Fruit fly (Drosophila melanogaster) whole organism, embryonic: ENCODE data around the gene Kpc1.

Experiments
- ATbp ChIP-seq: fragments of 200-800 bp; sonication (Bioruptor generic); optimal IDR thresholded peaks from 2 replicates; lab custom pipeline; 2017; ENCODE audit warnings: missing biosample characterization, mild to moderate bottlenecking, missing genetic modification characterization, missing genetic modification reagents
- Asciz ChIP-seq: fragments of 200-800 bp; sonication (Bioruptor generic); optimal IDR thresholded peaks from 2 replicates; lab custom pipeline; 2017; ENCODE audit warnings: missing biosample characterization, mild to moderate bottlenecking, missing genetic modification characterization, missing genetic modification reagents
- Awh ChIP-seq: fragments of 200-800 bp; sonication (Bioruptor generic); IDR thresholded peaks from 2 replicates; pipeline ENCODE4, ENCODE4 v1.3.6; 2022; ENCODE audit warnings: missing biosample characterization, missing genetic modification characterization
- CG10366 ChIP-seq: fragments of 200-800 bp; sonication (Bioruptor generic); IDR thresholded peaks from 2 replicates; pipeline ENCODE4 v1.3.6; 2022; ENCODE audit warnings: missing biosample characterization, missing genetic modification characterization
- CG10654 ChIP-seq: fragments of 200-800 bp; sonication (Bioruptor generic); optimal IDR thresholded peaks from 2 replicates; lab custom pipeline; 2016; ENCODE audit warnings: missing biosample characterization, missing genetic modification characterization
- CG15269 ChIP-seq: fragments of 200-800 bp; sonication (Bioruptor generic); optimal IDR thresholded peaks from 2 replicates; lab custom pipeline; 2018; ENCODE audit warnings: missing biosample characterization, mild to moderate bottlenecking, missing genetic modification characterization, moderate library complexity
- CG1529 ChIP-seq: fragments of 200-800 bp; sonication (Bioruptor generic); optimal IDR thresholded peaks from 3 replicates; lab custom pipeline; 2018; ENCODE audit warnings: missing biosample characterization, missing genetic modification characterization
- CG17328 ChIP-seq: fragments of 200-800 bp; sonication (Bioruptor generic); IDR thresholded peaks from 2 replicates; pipeline ENCODE4 v1.3.6; 2022; ENCODE audit warnings: missing biosample characterization, missing genetic modification characterization
- CG2678 ChIP-seq: fragments of 200-800 bp; sonication (Bioruptor generic); optimal IDR thresholded peaks from 3 replicates; lab custom pipeline; 2019; ENCODE audit warnings: missing biosample characterization, mild to moderate bottlenecking, missing genetic modification characterization, moderate library complexity
- CG2889 ChIP-seq: fragments of 200-800 bp; sonication (Bioruptor generic); IDR thresholded peaks from 3 replicates; pipeline ENCODE4 v1.3.6; 2022; ENCODE audit warnings: missing biosample characterization, missing genetic modification characterization
- CG32532 ChIP-seq: fragments of 200-800 bp; sonication (Bioruptor generic); IDR thresholded peaks from 2 replicates; pipeline ENCODE4 v1.3.6; 2022; ENCODE audit warnings: missing biosample characterization, missing genetic modification characterization
- CG3281 ChIP-seq: fragments of 200-800 bp; sonication (Bioruptor generic); optimal IDR thresholded peaks from 3 replicates; lab custom pipeline; 2017; ENCODE audit warnings: missing biosample characterization, mild to moderate bottlenecking, missing genetic modification characterization
- CG3407 ChIP-seq: fragments of 200-800 bp; sonication (Bioruptor generic); optimal IDR thresholded peaks from 2 replicates; lab custom pipeline; 2018; ENCODE audit warnings: missing biosample characterization, mild to moderate bottlenecking, missing genetic modification characterization
- CG34422 ChIP-seq: fragments of 200-800 bp; sonication (Bioruptor generic); IDR thresholded peaks from 3 replicates; pipeline ENCODE4 v1.3.6; 2022; ENCODE audit warnings: missing biosample characterization, missing genetic modification characterization
- CG6813 ChIP-seq: fragments of 200-800 bp; sonication (Bioruptor generic); optimal IDR thresholded peaks from 2 replicates; lab custom pipeline; 2017; ENCODE audit warnings: missing biosample characterization, missing genetic modification characterization, mild to moderate bottlenecking, moderate library complexity, missing genetic modification reagents
- CG8388 ChIP-seq: fragments of 200-800 bp; sonication (Bioruptor generic); optimal IDR thresholded peaks from 2 replicates; lab custom pipeline; 2019; ENCODE audit warnings: missing biosample characterization, mild to moderate bottlenecking, missing genetic modification characterization, moderate library complexity
- CG9437 ChIP-seq: fragments of 200-800 bp; sonication (Bioruptor generic); optimal IDR thresholded peaks from 2 replicates; lab custom pipeline; 2018; ENCODE audit warnings: missing biosample characterization, mild to moderate bottlenecking, missing genetic modification characterization
- CG9797 ChIP-seq: fragments of 200-800 bp; sonication (Bioruptor generic); optimal IDR thresholded peaks from 3 replicates; lab custom pipeline; 2018; ENCODE audit warnings: missing biosample characterization, mild to moderate bottlenecking, missing genetic modification characterization
- CoRest ChIP-seq: fragments of 200-800 bp; sonication (Bioruptor generic); optimal IDR thresholded peaks from 3 replicates; lab custom pipeline; 2018; ENCODE audit warnings: missing biosample characterization, mild to moderate bottlenecking, missing genetic modification characterization, moderate library complexity
- Dbx ChIP-seq: fragments of 200-800 bp; sonication (Bioruptor generic); IDR thresholded peaks from 3 replicates; pipeline ENCODE4 v1.3.6; 2022; ENCODE audit warnings: missing biosample characterization, missing genetic modification characterization
- Dp ChIP-seq: fragments of 200-800 bp; sonication (Bioruptor generic); optimal IDR thresholded peaks from 2 replicates; lab custom pipeline; 2018; ENCODE audit warnings: missing biosample characterization, mild to moderate bottlenecking, missing genetic modification characterization, moderate library complexity
- Fer1 ChIP-seq: fragments of 200-800 bp; sonication (Bioruptor generic); optimal IDR thresholded peaks from 2 replicates; lab custom pipeline; 2017; ENCODE audit warnings: missing biosample characterization, mild to moderate bottlenecking, missing genetic modification characterization
- HHEX ChIP-seq: fragments of 200-800 bp; sonication (Bioruptor generic); optimal IDR thresholded peaks from 3 replicates; lab custom pipeline; 2017; ENCODE audit warnings: missing biosample characterization, mild to moderate bottlenecking, missing genetic modification characterization, missing genetic modification reagents
- Hmx ChIP-seq: fragments of 200-800 bp; sonication (Bioruptor generic); optimal IDR thresholded peaks from 2 replicates; lab custom pipeline; 2016; ENCODE audit warnings: missing biosample characterization, missing genetic modification characterization
- Hr3 ChIP-seq: fragments of 200-800 bp; sonication (Bioruptor generic); optimal IDR thresholded peaks from 3 replicates; lab custom pipeline; 2016; ENCODE audit warnings: missing biosample characterization, missing genetic modification characterization
- Hr51 ChIP-seq, 2 experiments: fragments of 200-800 bp; sonication (Bioruptor generic); optimal IDR thresholded peaks; 2 replicates in 1 of 2; 3 replicates in 1 of 2; lab custom pipeline; 2016 to 2018; ENCODE audit warnings: missing biosample characterization in 2 of 2, missing genetic modification characterization in 2 of 2, mild to moderate bottlenecking in 1 of 2, moderate library complexity in 1 of 2
- Hr78 ChIP-seq, 2 experiments: fragments of 200-800 bp in 1 of 2; fragments of >200 bp in 1 of 2; sonication (Bioruptor generic) in 1 of 2; optimal IDR thresholded peaks; 2 replicates each; lab custom pipeline; 2017 to 2019; ENCODE audit warnings: missing biosample characterization in 2 of 2, missing genetic modification characterization in 2 of 2, mild to moderate bottlenecking in 1 of 2, moderate library complexity in 1 of 2
- Jarid2 ChIP-seq: fragments of 200-800 bp; sonication (Bioruptor generic); optimal IDR thresholded peaks from 3 replicates; lab custom pipeline; 2017; ENCODE audit warnings: mild to moderate bottlenecking, missing biosample characterization, missing genetic modification reagents, missing genetic modification characterization
- Neu2 ChIP-seq: fragments of 200-800 bp; sonication (Bioruptor generic); optimal IDR thresholded peaks from 3 replicates; lab custom pipeline; 2016; ENCODE audit warnings: missing biosample characterization, missing genetic modification characterization, borderline replicate concordance
- Xbp1 ChIP-seq: fragments of 200-800 bp; sonication (Bioruptor generic); optimal IDR thresholded peaks from 3 replicates; lab custom pipeline; 2016; ENCODE audit warnings: missing biosample characterization, mild to moderate bottlenecking, missing genetic modification characterization
- ap ChIP-seq: fragments of 200-800 bp; sonication (Bioruptor generic); IDR thresholded peaks from 2 replicates; pipeline ENCODE4 v1.3.6; 2022; ENCODE audit warnings: missing biosample characterization, missing genetic modification characterization
- br ChIP-seq: fragments of >200 bp; optimal IDR thresholded peaks from 2 replicates; lab custom pipeline; 2017
- cad ChIP-seq: fragments of >200 bp; optimal IDR thresholded peaks from 2 replicates; lab custom pipeline; 2017; ENCODE audit warnings: missing biosample characterization, missing genetic modification characterization
- chm ChIP-seq: fragments of 200-800 bp; sonication (Bioruptor generic); IDR thresholded peaks from 2 replicates; pipeline ENCODE4 v1.3.6; 2022; ENCODE audit warnings: missing biosample characterization, missing genetic modification characterization
- ci ChIP-seq: fragments of 200-800 bp; sonication (Bioruptor generic); IDR thresholded peaks from 3 replicates; pipeline ENCODE4 v1.3.6; 2022; ENCODE audit warnings: missing biosample characterization, missing genetic modification characterization
- croc ChIP-seq: fragments of 200-800 bp; sonication (Bioruptor generic); conservative IDR thresholded peaks from 3 replicates; pipeline ENCODE4 v1.3.6; 2022; ENCODE audit warnings: missing biosample characterization, missing genetic modification characterization
- dysf ChIP-seq: fragments of 200-800 bp; sonication (Bioruptor generic); IDR thresholded peaks from 3 replicates; pipeline ENCODE4 v1.3.6; 2022; ENCODE audit warnings: missing biosample characterization, missing genetic modification characterization
- fd96Cb ChIP-seq: fragments of 200-800 bp; sonication (Bioruptor generic); optimal IDR thresholded peaks from 2 replicates; lab custom pipeline; 2018; ENCODE audit warnings: missing biosample characterization, mild to moderate bottlenecking, missing genetic modification characterization, moderate library complexity
- ftz-f1 ChIP-seq: fragments of 200-800 bp; sonication (Bioruptor generic); optimal IDR thresholded peaks from 2 replicates; lab custom pipeline; 2016; ENCODE audit warnings: missing biosample characterization, missing genetic modification characterization
- gem ChIP-seq: fragments of 200-800 bp; sonication (Bioruptor generic); optimal IDR thresholded peaks from 2 replicates; lab custom pipeline; 2019; ENCODE audit warnings: missing biosample characterization, mild to moderate bottlenecking, missing genetic modification characterization, moderate library complexity
- gfzf ChIP-seq: fragments of 200-800 bp; sonication (Bioruptor generic); optimal IDR thresholded peaks from 2 replicates; lab custom pipeline; 2016; ENCODE audit warnings: missing biosample characterization, mild to moderate bottlenecking, missing genetic modification characterization, moderate library complexity
- lmd ChIP-seq: fragments of 200-800 bp; sonication (Bioruptor generic); IDR thresholded peaks from 2 replicates; pipeline ENCODE4 v1.3.6; 2022; ENCODE audit warnings: missing biosample characterization, missing genetic modification characterization
- maf-S ChIP-seq: fragments of 200-800 bp; sonication (Bioruptor generic); optimal IDR thresholded peaks from 2 replicates; lab custom pipeline; 2016; ENCODE audit warnings: missing biosample characterization, missing genetic modification characterization
- mld ChIP-seq: fragments of 200-800 bp; sonication (Bioruptor generic); IDR thresholded peaks from 3 replicates; pipeline ENCODE4 v1.3.6; 2022; ENCODE audit warnings: missing biosample characterization, missing genetic modification characterization; ENCODE audit not compliant: partially characterized antibody
- org-1 ChIP-seq: fragments of 200-800 bp; sonication (Bioruptor generic); optimal IDR thresholded peaks from 2 replicates; lab custom pipeline; 2017; ENCODE audit warnings: missing biosample characterization, missing genetic modification characterization
- ranshi ChIP-seq: fragments of 200-800 bp; sonication (Bioruptor generic); IDR thresholded peaks from 2 replicates; pipeline ENCODE4 v1.3.6; 2022; ENCODE audit warnings: missing biosample characterization, missing genetic modification characterization
- ro ChIP-seq: fragments of 200-800 bp; sonication (Bioruptor generic); IDR thresholded peaks from 2 replicates; pipeline ENCODE4 v1.3.6; 2022; ENCODE audit warnings: missing biosample characterization, missing genetic modification characterization
- ssp ChIP-seq: fragments of 200-800 bp; sonication (Bioruptor generic); IDR thresholded peaks from 2 replicates; pipeline ENCODE4 v1.3.6; 2022; ENCODE audit warnings: missing biosample characterization, missing genetic modification characterization
- z ChIP-seq: fragments of 200-800 bp; sonication (Bioruptor generic); IDR thresholded peaks from 3 replicates; pipeline ENCODE4 v1.3.6; 2022; ENCODE audit warnings: missing biosample characterization, missing genetic modification characterization
- zfh1 ChIP-seq: fragments of 200-800 bp; sonication (Bioruptor generic); IDR thresholded peaks from 3 replicates; pipeline ENCODE4 v1.3.6; 2022; ENCODE audit warnings: missing biosample characterization, missing genetic modification characterization

Kpc1 gene

dm6 chr3R:15145491-15145890 lies 50.5 kb downstream of the Kpc1 start (continued):
- TF ChIP-seq zfh1 (GFP tag; lab: Robert Waterston, UW) (peak; percentile 62), CG10654 (GFP tag; lab: Kevin White, UChicago) (peak; percentile 3), CG34422 (GFP tag; lab: Robert Waterston, UW) (peak; percentile 65; the same call in 2 of the 3 replicates), Hmx (GFP tag; lab: Kevin White, UChicago) (no peak), ci (GFP tag; lab: Robert Waterston, UW) (peak; percentile 80; the same call in 2 of the 3 replicates), HHEX (GFP tag; lab: Kevin White, UChicago) (peak; percentile 27), Fer1 (GFP tag; lab: Kevin White, UChicago) (peak; percentile 17), gem (peak; percentile 69), Hr78 (GFP tag; optimal IDR thresholded peaks at IDR 0.05; lab: Kevin White, UChicago) (peak in 1 of 2 experiments; percentile 47), cad (no peak), CG6813 (GFP tag; lab: Kevin White, UChicago) (peak; percentile 49), CG3407 (GFP tag; lab: Kevin White, UChicago) (peak; percentile 6), CG1529 (no peak), lmd (GFP tag; lab: Robert Waterston, UW) (peak; percentile 56; the same call in 1 of the 2 replicates), Awh (GFP tag; lab: Robert Waterston, UW) (0 out of 2 replicates have a peak, but pooled peaks have one; percentile 25), Jarid2 (GFP tag; lab: Kevin White, UChicago) (no peak), ATbp (GFP tag; lab: Kevin White, UChicago) (peak; percentile 52), ap (GFP tag; lab: Robert Waterston, UW) (peak; percentile 29; the same call in 1 of the 2 replicates), gfzf (GFP tag; lab: Kevin White, UChicago) (no peak), CG9437 (GFP tag; lab: Kevin White, UChicago) (peak; percentile 7), Hr51 (GFP tag; optimal IDR thresholded peaks at IDR 0.05; lab: Kevin White, UChicago) (peak; percentile 16 to 57), ranshi (GFP tag; lab: Robert Waterston, UW) (0 out of 2 replicates have a peak, but pooled peaks have one; percentile 12), CG9797 (no peak), org-1 (peak; percentile 40), CG3281 (GFP tag; lab: Kevin White, UChicago) (peak; percentile 17), CoRest (tag; lab: Kevin White, UChicago) (peak; percentile 33), ftz-f1 (GFP tag; lab: Kevin White, UChicago) (peak; percentile 20), dysf (peak; percentile 79), CG10366 (peak; percentile 61), CG15269 (tag; lab: Kevin White, UChicago) (peak; percentile 55), Neu2 (GFP tag; lab: Kevin White, UChicago) (no peak), CG32532 (GFP tag; lab: Robert Waterston, UW) (peak; percentile 64), maf-S (GFP tag; lab: Kevin White, UChicago) (no peak), br (lab: Kevin White, UChicago) (no peak), mld (no peak), Dbx (GFP tag; lab: Robert Waterston, UW) (peak; percentile 54; the same call in 2 of the 3 replicates), Dp (GFP tag; lab: Kevin White, UChicago) (no peak), Hr3 (peak; percentile 20), Xbp1 (GFP tag; lab: Kevin White, UChicago) (peak; percentile 43), CG17328 (0 out of 2 replicates have a peak, but pooled peaks have one; percentile 44), CG8388 (GFP tag; lab: Kevin White, UChicago) (peak; percentile 54), fd96Cb (peak; percentile 23), Asciz (GFP tag; lab: Kevin White, UChicago) (peak; percentile 8), ssp (GFP tag; lab: Robert Waterston, UW) (0 out of 2 replicates have a peak, but pooled peaks have one; percentile 39), croc (GFP tag; lab: Robert Waterston, UW) (peak; percentile 40; the same call in 1 of the 3 replicates), chm (GFP tag; lab: Robert Waterston, UW) (no peak), CG2678 (tag; lab: Kevin White, UChicago) (peak; percentile 71), z (GFP tag; lab: Robert Waterston, UW) (no peak), CG2889 (GFP tag; lab: Robert Waterston, UW) (peak; percentile 57; the same call in 1 of the 3 replicates), ro (GFP tag; lab: Robert Waterston, UW) (peak; percentile 33; the same call in 1 of the 2 replicates)
